Worm (Caenorhabditis elegans): Measurements from ENCODE around the gene T06A1.1.

T06A1.1 gene

ce11 chrV:1892567-1893277 lies 32.7 kb downstream of the T06A1.1 start, which contains the start of gene zig-11:
TSS of gene zig-11 (minus strand) at chrV:1892939.
- TF ChIP-seq ref-2 (tag; optimal IDR thresholded peaks at IDR 0.05): no peak
- TF ChIP-seq rnt-1 (tag; optimal IDR thresholded peaks at IDR 0.05): no peak
- no peak for TF ChIP-seq tbx-7 (tag; optimal IDR thresholded peaks at IDR 0.05)
- TF ChIP-seq hlh-13 (GFP tag; optimal IDR thresholded peaks at IDR 0.05): no peak
- TF ChIP-seq gmeb-2 (tag; optimal IDR thresholded peaks at IDR 0.05): no peak
- no peak for TF ChIP-seq lim-6 (tag; optimal IDR thresholded peaks at IDR 0.05)
- no peak for TF ChIP-seq zip-5 (tag; optimal IDR thresholded peaks at IDR 0.05)
- TF ChIP-seq pha-2 (tag; optimal IDR thresholded peaks at IDR 0.05): no peak
- no peak for TF ChIP-seq pat-9 (tag; optimal IDR thresholded peaks at IDR 0.05)
- no peak for TF ChIP-seq K02D7.2 (tag; optimal IDR thresholded peaks at IDR 0.05)
- no peak for TF ChIP-seq odd-2 (tag; optimal IDR thresholded peaks at IDR 0.05)
- TF ChIP-seq ztf-16 (tag; optimal IDR thresholded peaks at IDR 0.05): no peak
- no peak for TF ChIP-seq tbx-2 (tag; optimal IDR thresholded peaks at IDR 0.05)
- no peak for TF ChIP-seq ets-4 (tag; optimal IDR thresholded peaks at IDR 0.05)
- no peak for TF ChIP-seq K09A11.1 (tag; optimal IDR thresholded peaks at IDR 0.05; ENCODE audit: insufficient read depth)

ce11 chrV:1889996-1890395 lies 35.4 kb downstream of the T06A1.1 start:
- TF ChIP-seq ref-2 (tag; optimal IDR thresholded peaks at IDR 0.05) (no peak), unc-55 (GFP tag; optimal IDR thresholded peaks at IDR 0.05) (peak; percentile 60)

- no peak for TF ChIP-seq ama-1 (optimal IDR thresholded peaks at IDR 0.05)
- no peak for TF ChIP-seq pat-9 (tag; optimal IDR thresholded peaks at IDR 0.05)
- no peak for TF ChIP-seq rnt-1 (tag; optimal IDR thresholded peaks at IDR 0.05)
- no peak for TF ChIP-seq ceh-14 (tag; optimal IDR thresholded peaks at IDR 0.05)
- no peak for TF ChIP-seq hlh-6 (tag; optimal IDR thresholded peaks at IDR 0.05)
- no peak for TF ChIP-seq lim-6 (tag; optimal IDR thresholded peaks at IDR 0.05)
- TF ChIP-seq pros-1 (tag; optimal IDR thresholded peaks at IDR 0.05): no peak
- TF ChIP-seq sox-4 (tag; optimal IDR thresholded peaks at IDR 0.05): no peak
These were observed 37.1 kb downstream of the T06A1.1 start for ce11 chrV:1888299-1888698.

- TF ChIP-seq zip-5 (tag; optimal IDR thresholded peaks at IDR 0.05) (no peak), ceh-34 (tag; optimal IDR thresholded peaks at IDR 0.05) (no peak), ceh-45 (GFP tag; IDR thresholded peaks at IDR 0.05) (no peak), ttx-3 (tag; optimal IDR thresholded peaks at IDR 0.05) (no peak), ceh-9 (tag; optimal IDR thresholded peaks at IDR 0.05) (no peak), C08G9.2 (tag; optimal IDR thresholded peaks at IDR 0.05) (no peak), pag-3 (tag; optimal IDR thresholded peaks at IDR 0.05; ENCODE audit: borderline replicate concordance) (no peak), ets-4 (tag; optimal IDR thresholded peaks at IDR 0.05) (no peak), nhr-11 (tag; optimal IDR thresholded peaks at IDR 0.05) (no peak), C38D4.7 (GFP tag; optimal IDR thresholded peaks at IDR 0.05) (no peak), fax-1 (tag; optimal IDR thresholded peaks at IDR 0.05) (no peak), hlh-30 (tag; optimal IDR thresholded peaks at IDR 0.05; ENCODE audit: insufficient read depth) (no peak), mec-3 (tag; optimal IDR thresholded peaks at IDR 0.05; ENCODE audit: borderline replicate concordance) (no peak), che-1 (tag; optimal IDR thresholded peaks at IDR 0.05) (no peak), K02D7.2 (tag; optimal IDR thresholded peaks at IDR 0.05) (no peak), ref-2 (tag; optimal IDR thresholded peaks at IDR 0.05) (no peak), fkh-6 (tag; optimal IDR thresholded peaks at IDR 0.05) (no peak), pat-9 (tag; optimal IDR thresholded peaks at IDR 0.05) (no peak), hlh-8 (tag; optimal IDR thresholded peaks at IDR 0.05) (no peak), pha-4 (tag; optimal IDR thresholded peaks at IDR 0.05) (no peak)
These were observed 38.4 kb downstream of the T06A1.1 start for ce11 chrV:1886997-1887396.
